Fruit fly (Drosophila melanogaster) whole organism, prepupa: ENCODE data around the gene CG44869.

Experiments used
- Blimp-1 ChIP-seq: fragments of 200-800 bp; sonication (Bioruptor generic); optimal IDR thresholded peaks from 3 replicates; lab custom pipeline; 2017; ENCODE audit warnings: missing biosample characterization, missing genetic modification characterization, mild to moderate bottlenecking, moderate library complexity, missing genetic modification reagents
- CG10669 ChIP-seq: fragments of 200-800 bp; sonication (Bioruptor generic); optimal IDR thresholded peaks from 3 replicates; lab custom pipeline; 2018; ENCODE audit warnings: missing biosample characterization, mild to moderate bottlenecking, missing genetic modification characterization, moderate library complexity
- CG11294 ChIP-seq: fragments of 200-800 bp; sonication (Bioruptor generic); IDR thresholded peaks from 2 replicates; pipeline ENCODE4 v1.3.6; 2022; ENCODE audit warnings: missing biosample characterization, missing genetic modification characterization
- CG11762 ChIP-seq: fragments of 200-800 bp; sonication (Bioruptor generic); optimal IDR thresholded peaks from 3 replicates; lab custom pipeline; 2016; ENCODE audit warnings: missing biosample characterization, missing genetic modification characterization; ENCODE audit not compliant: insufficient read depth
- CG11902 ChIP-seq: fragments of 200-800 bp; sonication (Bioruptor generic); optimal IDR thresholded peaks from 3 replicates; lab custom pipeline; 2016; ENCODE audit warnings: missing biosample characterization, missing genetic modification characterization
- CG15336 ChIP-seq: fragments of 200-800 bp; sonication (Bioruptor generic); IDR thresholded peaks from 2 replicates; pipeline ENCODE4 v1.3.6; 2022; ENCODE audit warnings: missing biosample characterization, missing genetic modification characterization
- CG1621 ChIP-seq: fragments of 200-800 bp; sonication (Bioruptor generic); optimal IDR thresholded peaks from 3 replicates; lab custom pipeline; 2018; ENCODE audit warnings: missing biosample characterization, mild to moderate bottlenecking, missing genetic modification characterization
- CG16779 ChIP-seq: fragments of 200-800 bp; sonication (Bioruptor generic); optimal IDR thresholded peaks from 3 replicates; lab custom pipeline; 2017; ENCODE audit warnings: missing biosample characterization, mild to moderate bottlenecking, missing genetic modification characterization
- CG3032 ChIP-seq: fragments of 200-800 bp; optimal IDR thresholded peaks from 2 replicates; lab custom pipeline; 2019; ENCODE audit warnings: missing biosample characterization, mild to moderate bottlenecking, missing genetic modification characterization, moderate library complexity
- CG31627 ChIP-seq: fragments of 200-800 bp; sonication (Bioruptor generic); optimal IDR thresholded peaks from 3 replicates; lab custom pipeline; 2016; ENCODE audit warnings: missing biosample characterization, missing genetic modification characterization
- CG32006 ChIP-seq: fragments of 200-800 bp; sonication (Bioruptor generic); optimal IDR thresholded peaks from 3 replicates; lab custom pipeline; 2017; ENCODE audit warnings: missing biosample characterization, mild to moderate bottlenecking, missing genetic modification characterization
- CG3919 ChIP-seq: fragments of 200-800 bp; sonication (Bioruptor generic); optimal IDR thresholded peaks from 3 replicates; lab custom pipeline; 2016; ENCODE audit warnings: missing biosample characterization, missing genetic modification characterization
- CG4318 ChIP-seq: fragments of 200-800 bp; sonication (Bioruptor generic); optimal IDR thresholded peaks from 3 replicates; lab custom pipeline; 2017; ENCODE audit warnings: missing biosample characterization, mild to moderate bottlenecking, missing genetic modification characterization
- CG6163 ChIP-seq: fragments of 200-800 bp; sonication (Bioruptor generic); IDR thresholded peaks from 3 replicates; pipeline ENCODE4 v1.3.6; 2022; ENCODE audit warnings: missing biosample characterization, missing genetic modification characterization
- CG6276 ChIP-seq: fragments of 200-800 bp; sonication (Bioruptor generic); optimal IDR thresholded peaks from 2 replicates; lab custom pipeline; 2017; ENCODE audit warnings: missing biosample characterization, mild to moderate bottlenecking, missing genetic modification characterization
- CG6792 ChIP-seq: fragments of 200-800 bp; sonication (Bioruptor generic); optimal IDR thresholded peaks from 3 replicates; lab custom pipeline; 2016; ENCODE audit warnings: missing biosample characterization, missing genetic modification characterization
- CG6808 ChIP-seq: fragments of 200-800 bp; sonication (Bioruptor generic); optimal IDR thresholded peaks from 3 replicates; lab custom pipeline; 2017; ENCODE audit warnings: missing biosample characterization, missing genetic modification characterization, mild to moderate bottlenecking, moderate library complexity, missing genetic modification reagents
- CG6854 ChIP-seq: fragments of 200-800 bp; sonication (Bioruptor generic); optimal IDR thresholded peaks from 2 replicates; lab custom pipeline; 2017; ENCODE audit warnings: missing biosample characterization, mild to moderate bottlenecking, missing genetic modification characterization
- CG7368 ChIP-seq: fragments of 200-800 bp; sonication (Bioruptor generic); optimal IDR thresholded peaks from 3 replicates; lab custom pipeline; 2016; ENCODE audit warnings: missing biosample characterization, missing genetic modification characterization
- CG8119 ChIP-seq: fragments of 200-800 bp; sonication (Bioruptor generic); IDR thresholded peaks from 3 replicates; pipeline ENCODE4 v1.3.6; 2022; ENCODE audit warnings: missing biosample characterization, missing genetic modification characterization
- CG8319 ChIP-seq: fragments of 200-800 bp; sonication (Bioruptor generic); optimal IDR thresholded peaks from 3 replicates; lab custom pipeline; 2016; ENCODE audit warnings: missing biosample characterization, missing genetic modification characterization
- CG8632 ChIP-seq: fragments of 200-800 bp; sonication (Bioruptor generic); optimal IDR thresholded peaks from 3 replicates; lab custom pipeline; 2016; ENCODE audit warnings: missing biosample characterization, missing genetic modification characterization
- Eip75B ChIP-seq: fragments of 200-800 bp; sonication (Bioruptor generic); optimal IDR thresholded peaks from 3 replicates; lab custom pipeline; 2016; ENCODE audit warnings: missing biosample characterization, missing genetic modification characterization
- Eip78C ChIP-seq: fragments of 200-800 bp; sonication (Bioruptor generic); peaks from one replicate; lab custom pipeline; 2016; ENCODE audit warnings: missing biosample characterization, missing genetic modification characterization
- Eip93F ChIP-seq: fragments of 200-800 bp; sonication (Bioruptor generic); optimal IDR thresholded peaks from 2 replicates; lab custom pipeline; 2016; ENCODE audit warnings: missing biosample characterization, mild to moderate bottlenecking, missing genetic modification characterization
- Ets96B ChIP-seq: fragments of 200-800 bp; optimal IDR thresholded peaks from 2 replicates; lab custom pipeline; 2019; ENCODE audit warnings: missing biosample characterization, mild to moderate bottlenecking, missing genetic modification characterization, moderate library complexity
- Hr39 ChIP-seq: fragments of 200-800 bp; sonication (Bioruptor generic); optimal IDR thresholded peaks from 2 replicates; lab custom pipeline; 2016; ENCODE audit warnings: missing biosample characterization, missing genetic modification characterization
- Hr4 ChIP-seq: fragments of 200-800 bp; sonication (Bioruptor generic); optimal IDR thresholded peaks from 3 replicates; lab custom pipeline; 2016; ENCODE audit warnings: missing biosample characterization, missing genetic modification characterization
- Lpt ChIP-seq: fragments of 200-800 bp; sonication (Bioruptor generic); optimal IDR thresholded peaks from 3 replicates; lab custom pipeline; 2016; ENCODE audit warnings: missing biosample characterization, missing genetic modification characterization
- Met ChIP-seq: fragments of 200-800 bp; sonication (Bioruptor generic); optimal IDR thresholded peaks from 3 replicates; lab custom pipeline; 2016; ENCODE audit warnings: missing biosample characterization, missing genetic modification characterization
- OdsH ChIP-seq: fragments of 200-800 bp; sonication (Bioruptor generic); optimal IDR thresholded peaks from 3 replicates; lab custom pipeline; 2016; ENCODE audit warnings: missing biosample characterization, missing genetic modification characterization
- Smox ChIP-seq: fragments of 200-800 bp; sonication (Bioruptor generic); optimal IDR thresholded peaks from 3 replicates; lab custom pipeline; 2016; ENCODE audit warnings: missing biosample characterization, missing genetic modification characterization
- Sox14 ChIP-seq: fragments of 200-800 bp; sonication (Bioruptor generic); optimal IDR thresholded peaks from 3 replicates; lab custom pipeline; 2016; ENCODE audit warnings: missing biosample characterization, missing genetic modification characterization
- Sox15 ChIP-seq: fragments of 200-800 bp; sonication (Bioruptor generic); optimal IDR thresholded peaks from 3 replicates; lab custom pipeline; 2016; ENCODE audit warnings: missing biosample characterization, missing genetic modification characterization
- achi ChIP-seq: fragments of 200-800 bp; sonication (Bioruptor generic); optimal IDR thresholded peaks from 3 replicates; lab custom pipeline; 2016; ENCODE audit warnings: missing biosample characterization, missing genetic modification characterization
- acj6 ChIP-seq: fragments of 200-800 bp; sonication (Bioruptor generic); optimal IDR thresholded peaks from 3 replicates; lab custom pipeline; 2016; ENCODE audit warnings: missing biosample characterization, missing genetic modification characterization
- dac ChIP-seq: fragments of 200-800 bp; sonication (Bioruptor generic); optimal IDR thresholded peaks from 2 replicates; lab custom pipeline; 2017; ENCODE audit warnings: missing biosample characterization, mild to moderate bottlenecking, missing genetic modification characterization
- dsx ChIP-seq: fragments of 200-800 bp; optimal IDR thresholded peaks from 3 replicates; lab custom pipeline; 2019; ENCODE audit warnings: missing biosample characterization, mild to moderate bottlenecking, missing genetic modification characterization, moderate library complexity; ENCODE audit not compliant: poor library complexity, severe bottlenecking
- eg ChIP-seq: fragments of 200-800 bp; sonication (Bioruptor generic); IDR thresholded peaks from 3 replicates; pipeline ENCODE4 v1.3.6; 2022; ENCODE audit warnings: missing biosample characterization, missing genetic modification characterization
- esn ChIP-seq: fragments of 200-800 bp; sonication (Bioruptor generic); optimal IDR thresholded peaks from 2 replicates; lab custom pipeline; 2016; ENCODE audit warnings: missing biosample characterization, mild to moderate bottlenecking, missing genetic modification characterization, moderate library complexity
- fd85E ChIP-seq: fragments of 200-800 bp; sonication (Bioruptor generic); optimal IDR thresholded peaks from 3 replicates; lab custom pipeline; 2016; ENCODE audit warnings: missing biosample characterization, missing genetic modification characterization
- fkh ChIP-seq: fragments of 200-800 bp; sonication (Bioruptor generic); optimal IDR thresholded peaks from 3 replicates; lab custom pipeline; 2017; ENCODE audit warnings: missing biosample characterization, mild to moderate bottlenecking, missing genetic modification characterization, moderate library complexity
- net ChIP-seq: fragments of 200-800 bp; sonication (Bioruptor generic); optimal IDR thresholded peaks from 3 replicates; lab custom pipeline; 2016; ENCODE audit warnings: missing biosample characterization, missing genetic modification characterization
- salr ChIP-seq, 2 experiments: fragments of 200-800 bp; sonication (Bioruptor generic); optimal IDR thresholded peaks; 3 replicates each; lab custom pipeline; 2016 to 2018; ENCODE audit warnings: missing biosample characterization in 2 of 2, missing genetic modification characterization in 2 of 2, mild to moderate bottlenecking in 1 of 2
- ss ChIP-seq, 2 experiments: fragments of 200-800 bp; sonication (Bioruptor generic); optimal IDR thresholded peaks; 2 replicates in 1 of 2; 3 replicates in 1 of 2; lab custom pipeline; 2017 to 2018; ENCODE audit warnings: mild to moderate bottlenecking in 2 of 2, missing biosample characterization in 2 of 2, missing genetic modification characterization in 2 of 2, moderate library complexity in 1 of 2
- svp ChIP-seq: fragments of 200-800 bp; sonication (Bioruptor generic); peaks from one replicate; lab custom pipeline; 2016; ENCODE audit warnings: missing biosample characterization, missing genetic modification characterization
- topi ChIP-seq: fragments of 200-800 bp; sonication (Bioruptor generic); optimal IDR thresholded peaks from 3 replicates; lab custom pipeline; 2016; ENCODE audit warnings: missing biosample characterization, missing genetic modification characterization
- vri ChIP-seq: fragments of 200-800 bp; sonication (Bioruptor generic); optimal IDR thresholded peaks from 3 replicates; lab custom pipeline; 2016; ENCODE audit warnings: missing biosample characterization, mild to moderate bottlenecking, missing genetic modification characterization

The CG44869 gene

dm6 chr2L:15422501-15422900, 4.3 kb upstream of the CG44869 start (continued):
- TF ChIP-seq CG6792 (GFP tag; lab: Kevin White, UChicago) (no peak), Eip78C (GFP tag; lab: Kevin White, UChicago) (no peak), dac (peak; percentile 11), CG7368 (no peak), Hr39 (GFP tag; lab: Kevin White, UChicago) (no peak), Sox15 (GFP tag; lab: Kevin White, UChicago) (no peak), CG6808 (GFP tag; lab: Kevin White, UChicago) (peak; percentile 58), Eip75B (GFP tag; lab: Kevin White, UChicago) (no peak), ss (GFP tag; optimal IDR thresholded peaks at IDR 0.05; lab: Kevin White, UChicago) (peak; percentile 40 to 54), topi (GFP tag; lab: Kevin White, UChicago) (no peak), vri (GFP tag; lab: Kevin White, UChicago) (no peak), salr (GFP tag; optimal IDR thresholded peaks at IDR 0.05; lab: Kevin White, UChicago) (no peak), net (GFP tag; lab: Kevin White, UChicago) (peak; percentile 26), Lpt (GFP tag; lab: Kevin White, UChicago) (peak; percentile 44)

- peak; percentile 64 for TF ChIP-seq CG1621 (tag; lab: Kevin White, UChicago)
- no peak for TF ChIP-seq CG6276
- no peak for TF ChIP-seq fd85E
- TF ChIP-seq Eip93F, result peak; percentile 59
- peak; percentile 70 for TF ChIP-seq CG8632
- peak; percentile 52 for TF ChIP-seq CG8319
- peak; percentile 50 for TF ChIP-seq CG11762 (GFP tag; lab: Kevin White, UChicago)
- peak; percentile 76 for TF ChIP-seq Sox14
- TF ChIP-seq Ets96B (tag; lab: Kevin White, UChicago), result peak; percentile 80
- TF ChIP-seq Smox, result peak; percentile 83
- no peak for TF ChIP-seq CG15336 (GFP tag; lab: Robert Waterston, UW)
- TF ChIP-seq CG3032 (tag; lab: Kevin White, UChicago), result peak; percentile 78
- TF ChIP-seq CG16779, result no peak
- TF ChIP-seq OdsH, result peak; percentile 62
- peak; percentile 85 for TF ChIP-seq CG6163
- peak; percentile 8 for TF ChIP-seq Sox15 (GFP tag; lab: Kevin White, UChicago)
- peak; percentile 93 for TF ChIP-seq esn
- TF ChIP-seq Blimp-1 (GFP tag; lab: Kevin White, UChicago), result peak; percentile 82
- peak; percentile 73 for TF ChIP-seq acj6 (GFP tag; lab: Kevin White, UChicago)
- TF ChIP-seq CG11902 (GFP tag; lab: Kevin White, UChicago), result peak; percentile 24
- peak; percentile 66 for TF ChIP-seq CG6854
- TF ChIP-seq CG32006 (GFP tag; lab: Kevin White, UChicago), result peak; percentile 11
- peak; percentile 64 for TF ChIP-seq CG31627
- peak; percentile 49; the same call in 1 of the 3 replicates for TF ChIP-seq CG8119 (GFP tag; lab: Robert Waterston, UW)
- TF ChIP-seq topi (GFP tag; lab: Kevin White, UChicago), result peak; percentile 87
- no peak for TF ChIP-seq CG4318
- peak; percentile 89 for TF ChIP-seq Met (GFP tag; lab: Kevin White, UChicago)
- peak; percentile 70 for TF ChIP-seq CG3919
- TF ChIP-seq ss (GFP tag; optimal IDR thresholded peaks at IDR 0.05; lab: Kevin White, UChicago), result peak; percentile 40 to 57
- no peak for TF ChIP-seq eg (GFP tag; lab: Robert Waterston, UW)
- no peak for TF ChIP-seq fkh
- TF ChIP-seq Hr4, result peak; percentile 9
- TF ChIP-seq svp (GFP tag; lab: Kevin White, UChicago), result peak; percentile 96
- TF ChIP-seq dsx (GFP tag; lab: Kevin White, UChicago), result peak; percentile 80
- TF ChIP-seq CG7368, result peak; percentile 54
- TF ChIP-seq CG10669 (GFP tag; lab: Kevin White, UChicago), result peak; percentile 63
- TF ChIP-seq CG11294 (GFP tag; lab: Robert Waterston, UW), result no peak
- TF ChIP-seq Hr39 (GFP tag; lab: Kevin White, UChicago), result peak; percentile 66
- no peak for TF ChIP-seq dac
- TF ChIP-seq vri (GFP tag; lab: Kevin White, UChicago), result peak; percentile 82
- peak; percentile 76 for TF ChIP-seq achi (GFP tag; lab: Kevin White, UChicago)
- TF ChIP-seq Lpt (GFP tag; lab: Kevin White, UChicago), result no peak
- TF ChIP-seq net (GFP tag; lab: Kevin White, UChicago), result peak; percentile 16
Measured at dm6 chr2L:15414068-15414467, 4.1 kb downstream of the CG44869 start.
